Fruit fly (Drosophila melanogaster): ENCODE results near the gene Npc1a.

Gene Npc1a

dm6 chr2L:10263343-10263744, 42.3 kb upstream of the Npc1a start, which contains the start of gene Rsf1:
TSS of gene Rsf1 (minus strand) at chr2L:10263554.
- TF ChIP-seq Ets97D (GFP tag; optimal IDR thresholded peaks at IDR 0.05) = no peak
- TF ChIP-seq tgo (GFP tag; IDR thresholded peaks at IDR 0.05) = no peak
- TF ChIP-seq eyg (GFP tag; optimal IDR thresholded peaks at IDR 0.05) = no peak
- TF ChIP-seq CG5180 (GFP tag; optimal IDR thresholded peaks at IDR 0.05) = no peak
- peak; percentile 22 for TF ChIP-seq wek (GFP tag; optimal IDR thresholded peaks at IDR 0.05)
- TF ChIP-seq CG6654 (GFP tag; optimal IDR thresholded peaks at IDR 0.05) = no peak
- TF ChIP-seq gsb-n (tag; optimal IDR thresholded peaks at IDR 0.05) = no peak
- TF ChIP-seq Rfx (GFP tag; IDR thresholded peaks at IDR 0.05) = no peak
- TF ChIP-seq Gsc (GFP tag; IDR thresholded peaks at IDR 0.05) = no peak
- TF ChIP-seq CG16813 (GFP tag; IDR thresholded peaks at IDR 0.05; ENCODE audit: partially characterized antibody) = no peak
- TF ChIP-seq ranshi (GFP tag; IDR thresholded peaks at IDR 0.05) = no peak
- TF ChIP-seq ato (GFP tag; IDR thresholded peaks at IDR 0.05; ENCODE audit: partially characterized antibody) = no peak
- TF ChIP-seq CG30403 (GFP tag; optimal IDR thresholded peaks at IDR 0.05) = no peak
- TF ChIP-seq CkIIα-i1 (GFP tag; IDR thresholded peaks at IDR 0.05) = no peak
- TF ChIP-seq sqz (GFP tag; optimal IDR thresholded peaks at IDR 0.05) = no peak
- no peak for TF ChIP-seq Meics (GFP tag; optimal IDR thresholded peaks at IDR 0.05)
- no peak for TF ChIP-seq NC2β (GFP tag; optimal IDR thresholded peaks at IDR 0.05)
- TF ChIP-seq NFAT (GFP tag; IDR thresholded peaks at IDR 0.05) = no peak
- TF ChIP-seq twi (tag; optimal IDR thresholded peaks at IDR 0.05) = no peak
- peak; percentile 96 for TF ChIP-seq onecut (GFP tag; IDR thresholded peaks at IDR 0.05)
- no peak for TF ChIP-seq CG11456 (GFP tag; IDR thresholded peaks at IDR 0.05)
- TF ChIP-seq YL-1 (GFP tag; optimal IDR thresholded peaks at IDR 0.05) = peak; percentile 78
- TF ChIP-seq hbn (GFP tag; IDR thresholded peaks at IDR 0.05; ENCODE audit: partially characterized antibody) = no peak
- TF ChIP-seq emc (GFP tag; optimal IDR thresholded peaks at IDR 0.05) = no peak
- TF ChIP-seq Asciz (GFP tag; optimal IDR thresholded peaks at IDR 0.05) = no peak
- peak; percentile 81 for TF ChIP-seq ssp (GFP tag; IDR thresholded peaks at IDR 0.05)
- TF ChIP-seq Taf1 (GFP tag; IDR thresholded peaks at IDR 0.05) = no peak
- peak; percentile 63 for TF ChIP-seq CG7928 (GFP tag; optimal IDR thresholded peaks at IDR 0.05)
- no peak for TF ChIP-seq CG5953 (GFP tag; IDR thresholded peaks at IDR 0.05)
- TF ChIP-seq CG6272 (GFP tag; IDR thresholded peaks at IDR 0.05) = no peak
- TF ChIP-seq Blimp-1 (GFP tag; optimal IDR thresholded peaks at IDR 0.05) = no peak
- TF ChIP-seq pfk (GFP tag; optimal IDR thresholded peaks at IDR 0.05) = peak; percentile 92
- peak; percentile 56; the same call in 1 of the 2 replicates for TF ChIP-seq vvl (GFP tag; IDR thresholded peaks at IDR 0.05)
- TF ChIP-seq CoRest (tag; optimal IDR thresholded peaks at IDR 0.05) = peak; percentile 41
- no peak for TF ChIP-seq CG17829 (tag; optimal IDR thresholded peaks at IDR 0.05)
- no peak for TF ChIP-seq PHDP (tag; optimal IDR thresholded peaks at IDR 0.05)
- TF ChIP-seq ab (GFP tag; optimal IDR thresholded peaks at IDR 0.05) = no peak
- peak; percentile 21 for TF ChIP-seq phol (tag; optimal IDR thresholded peaks at IDR 0.05)
- TF ChIP-seq grn (GFP tag; optimal IDR thresholded peaks at IDR 0.05) = no peak
- peak; percentile 97 for TF ChIP-seq MESR4 (GFP tag; optimal IDR thresholded peaks at IDR 0.05)
- TF ChIP-seq Ravus (GFP tag; IDR thresholded peaks at IDR 0.05) = no peak
- no peak for TF ChIP-seq Antp (GFP tag; optimal IDR thresholded peaks at IDR 0.05)
- peak; percentile 21 for TF ChIP-seq nmo (GFP tag; optimal IDR thresholded peaks at IDR 0.05)
- TF ChIP-seq fd64A (GFP tag; optimal IDR thresholded peaks at IDR 0.05) = no peak
- peak; percentile 20 for TF ChIP-seq CG2712 (tag; optimal IDR thresholded peaks at IDR 0.05)
- no peak for TF ChIP-seq CG17612 (GFP tag; IDR thresholded peaks at IDR 0.05)
- TF ChIP-seq Usf (GFP tag; optimal IDR thresholded peaks at IDR 0.05) = no peak
- TF ChIP-seq pzg (GFP tag; optimal IDR thresholded peaks at IDR 0.05) = peak; percentile 38
- TF ChIP-seq Fer3 (tag; optimal IDR thresholded peaks at IDR 0.05) = no peak
- peak; percentile 77 for TF ChIP-seq MBD-R2 (GFP tag; IDR thresholded peaks at IDR 0.05)
- no peak for TF ChIP-seq CG8388 (GFP tag; optimal IDR thresholded peaks at IDR 0.05)
- TF ChIP-seq ash1 (GFP tag; optimal IDR thresholded peaks at IDR 0.05) = no peak
